Worm (Caenorhabditis elegans) whole organism, L1 larva: ENCODE measurements around the gene K10C2.6.

Experiments used
- aha-1 ChIP-seq: fragments of 150-350 bp; optimal IDR thresholded peaks from 2 replicates; lab custom pipeline; 2014; ENCODE audit warnings: missing biosample characterization, missing genetic modification characterization
- alr-1 ChIP-seq: fragments of 200-800 bp; sonication (Bioruptor generic); optimal IDR thresholded peaks from 2 replicates; lab custom pipeline; 2018; ENCODE audit warnings: borderline replicate concordance, mild to moderate bottlenecking, missing genetic modification characterization, missing compliant biosample characterization
- ceh-82 ChIP-seq, 3 experiments: fragments of 150-350 bp in 1 of 3; sonication (generic microtip) in 2 of 3; optimal IDR thresholded peaks; 2 replicates each; lab custom pipeline; 2014 to 2017; ENCODE audit warnings: missing biosample characterization in 3 of 3, missing genetic modification characterization in 3 of 3
- elt-3 ChIP-seq, 6 experiments: fragments of 150-350 bp in 1 of 6; sonication (generic microtip); optimal IDR thresholded peaks; 2 replicates each; lab custom pipeline; 2017 to 2018; ENCODE audit warnings: missing biosample characterization in 6 of 6, missing genetic modification characterization in 6 of 6, inconsistent platforms in 1 of 6
- ets-5 ChIP-seq: fragments of 200-800 bp; sonication (Bioruptor generic); IDR thresholded peaks from 2 replicates; pipeline ENCODE4 v1.3.6; 2022; ENCODE audit warnings: missing genetic modification characterization, missing compliant biosample characterization
- lin-13 ChIP-seq: fragments of 150-350 bp; optimal IDR thresholded peaks from 2 replicates; lab custom pipeline; 2014; ENCODE audit warnings: missing biosample characterization, missing genetic modification reagents, missing genetic modification characterization
- nhr-11 ChIP-seq: fragments of 150-350 bp; optimal IDR thresholded peaks from 2 replicates; lab custom pipeline; 2014; ENCODE audit warnings: missing biosample characterization, missing genetic modification characterization
- nhr-12 ChIP-seq: sonication (generic microtip); optimal IDR thresholded peaks from 2 replicates; lab custom pipeline; 2017; ENCODE audit warnings: missing biosample characterization, missing genetic modification characterization
- nhr-28 ChIP-seq: fragments of 150-350 bp; optimal IDR thresholded peaks from 2 replicates; lab custom pipeline; 2014; ENCODE audit warnings: missing biosample characterization, missing genetic modification characterization
- nhr-76 ChIP-seq: sonication (generic microtip); optimal IDR thresholded peaks from 2 replicates; lab custom pipeline; 2017; ENCODE audit warnings: missing biosample characterization, missing genetic modification characterization
- sox-4 ChIP-seq: sonication (generic microtip); optimal IDR thresholded peaks from 2 replicates; lab custom pipeline; 2016; ENCODE audit warnings: missing genetic modification characterization, missing compliant biosample characterization
- unc-86 ChIP-seq: sonication (generic microtip); optimal IDR thresholded peaks from 2 replicates; lab custom pipeline; 2016; ENCODE audit warnings: missing genetic modification characterization, missing compliant biosample characterization
- ztf-11 ChIP-seq, 2 experiments: sonication (generic microtip); optimal IDR thresholded peaks; 2 replicates each; lab custom pipeline; 2016 to 2017; ENCODE audit warnings: missing genetic modification characterization in 2 of 2, missing biosample characterization in 1 of 2, missing compliant biosample characterization in 1 of 2

- TF ChIP-seq ets-5 (GFP tag; lab: Robert Waterston, UW) (no peak), nhr-76 (tag; lab: Kevin White, UChicago) (no peak), alr-1 (no peak), nhr-12 (no peak), elt-3 (tag; optimal IDR thresholded peaks at IDR 0.05; lab: Kevin White, UChicago) (no peak), ceh-82 (tag; optimal IDR thresholded peaks at IDR 0.05; lab: Kevin White, UChicago) (no peak), nhr-28 (tag; lab: Kevin White, UChicago) (no peak), sox-4 (tag; lab: Kevin White, UChicago) (no peak), nhr-11 (tag; lab: Kevin White, UChicago) (no peak), lin-13 (GFP tag; lab: Kevin White, UChicago) (no peak), aha-1 (tag; lab: Kevin White, UChicago) (no peak), unc-86 (no peak), ztf-11 (tag; optimal IDR thresholded peaks at IDR 0.05; lab: Kevin White, UChicago) (no peak)
Measured at ce11 chrX:6445239-6445638, 6.0 kb upstream of the K10C2.6 start.
